Worm (Caenorhabditis elegans) whole organism, L4 larva: ENCODE results near the gene ZK632.12.

Experiments used
- D1046.2 ChIP-seq: fragments of 200-800 bp; sonication (Bioruptor generic); IDR thresholded peaks from 2 replicates; pipeline ENCODE4 v1.3.6; 2022; ENCODE audit warnings: missing genetic modification characterization, missing compliant biosample characterization
- F44E2.7 ChIP-seq: fragments of 200-800 bp; sonication (Bioruptor generic); IDR thresholded peaks from 2 replicates; pipeline ENCODE4 v2.1.2; 2022; ENCODE audit warnings: missing genetic modification characterization, missing compliant biosample characterization
- T26A8.4 ChIP-seq: fragments of 200-800 bp; sonication (Bioruptor generic); IDR thresholded peaks from 2 replicates; pipeline ENCODE4 v1.3.6; 2022; ENCODE audit warnings: missing genetic modification characterization, missing compliant biosample characterization
- ZK546.5 ChIP-seq, 2 experiments: sonication (generic microtip); optimal IDR thresholded peaks; 2 replicates each; lab custom pipeline; 2017; ENCODE audit warnings: missing biosample characterization in 2 of 2, missing genetic modification characterization in 2 of 2
- ama-1 ChIP-seq: fragments of 150-350 bp; optimal IDR thresholded peaks from 2 replicates; lab custom pipeline; 2014; ENCODE audit warnings: inconsistent platforms, mixed read lengths
- ceh-28 ChIP-seq: fragments of 150-350 bp; optimal IDR thresholded peaks from 2 replicates; lab custom pipeline; 2014; ENCODE audit warnings: missing biosample characterization, missing genetic modification reagents, missing genetic modification characterization
- ceh-32 ChIP-seq: sonication (generic microtip); optimal IDR thresholded peaks from 2 replicates; lab custom pipeline; 2016; ENCODE audit warnings: mild to moderate bottlenecking, missing genetic modification characterization, missing compliant biosample characterization; ENCODE audit not compliant: poor library complexity
- ces-1 ChIP-seq: fragments of 150-350 bp; sonication (generic microtip); optimal IDR thresholded peaks from 4 replicates; lab custom pipeline; 2014; ENCODE audit warnings: missing biosample characterization, missing genetic modification reagents, missing genetic modification characterization
- cey-2 ChIP-seq: sonication (generic microtip); optimal IDR thresholded peaks from 3 replicates; lab custom pipeline; 2017; ENCODE audit warnings: missing genetic modification characterization, mild to moderate bottlenecking, missing compliant biosample characterization, antibody characterized with exemption, borderline replicate concordance; ENCODE audit not compliant: insufficient read depth
- daf-12 ChIP-seq: fragments of 150-350 bp; optimal IDR thresholded peaks from 2 replicates; lab custom pipeline; 2014; ENCODE audit warnings: missing biosample characterization, missing genetic modification reagents, missing genetic modification characterization
- daf-8 ChIP-seq: fragments of 200-800 bp; sonication (Bioruptor generic); IDR thresholded peaks from 2 replicates; pipeline ENCODE4 v1.3.6; 2022; ENCODE audit warnings: missing genetic modification characterization, missing compliant biosample characterization
- dmd-6 ChIP-seq: fragments of 200-800 bp; sonication (Bioruptor generic); IDR thresholded peaks from 2 replicates; pipeline ENCODE4 v1.3.6; 2022; ENCODE audit warnings: missing genetic modification reagents, missing genetic modification characterization, missing compliant biosample characterization
- dmd-8 ChIP-seq: fragments of 200-800 bp; sonication (Bioruptor generic); IDR thresholded peaks from 2 replicates; pipeline ENCODE4 v1.3.6; 2022; ENCODE audit warnings: missing genetic modification characterization, missing compliant biosample characterization
- dmd-9 ChIP-seq: fragments of 200-800 bp; sonication (Bioruptor generic); IDR thresholded peaks from 2 replicates; pipeline ENCODE4 v1.3.6; 2022; ENCODE audit warnings: missing genetic modification reagents, missing genetic modification characterization, missing compliant biosample characterization
- dve-1 ChIP-seq: sonication (generic microtip); optimal IDR thresholded peaks from 2 replicates; lab custom pipeline; 2017; ENCODE audit warnings: antibody characterized with exemption, mild to moderate bottlenecking, missing genetic modification characterization, missing compliant biosample characterization; ENCODE audit not compliant: insufficient read depth
- fkh-10 ChIP-seq: fragments of 150-350 bp; optimal IDR thresholded peaks from 2 replicates; lab custom pipeline; 2014; ENCODE audit warnings: missing biosample characterization, missing genetic modification reagents, missing genetic modification characterization
- hlh-30 ChIP-seq: sonication (generic microtip); optimal IDR thresholded peaks from 2 replicates; lab custom pipeline; 2017; ENCODE audit warnings: antibody characterized with exemption, mild to moderate bottlenecking, missing genetic modification characterization, missing compliant biosample characterization; ENCODE audit not compliant: insufficient read depth
- hmg-1.1 ChIP-seq: fragments of 200-800 bp; sonication (Bioruptor generic); IDR thresholded peaks from 2 replicates; pipeline ENCODE4 v1.3.6; 2022; ENCODE audit warnings: missing genetic modification reagents, missing genetic modification characterization, missing compliant biosample characterization
- lin-1 ChIP-seq: fragments of 200-800 bp; sonication (Bioruptor generic); IDR thresholded peaks from 2 replicates; pipeline ENCODE4 v1.3.6; 2022; ENCODE audit warnings: missing genetic modification reagents, missing genetic modification characterization, missing compliant biosample characterization
- lin-15B ChIP-seq: fragments of 150-350 bp; sonication (generic microtip); optimal IDR thresholded peaks from 3 replicates; lab custom pipeline; 2014; ENCODE audit warnings: missing biosample characterization, missing genetic modification characterization
- lin-29 ChIP-seq: fragments of 200-800 bp; sonication (Bioruptor generic); IDR thresholded peaks from 2 replicates; pipeline ENCODE4 v1.3.6; 2022; ENCODE audit warnings: missing genetic modification reagents, missing genetic modification characterization, missing compliant biosample characterization
- lsy-2 ChIP-seq, 2 experiments: fragments of 150-350 bp in 1 of 2; sonication (generic microtip) in 1 of 2; optimal IDR thresholded peaks; 2 replicates each; lab custom pipeline; 2014 to 2017; ENCODE audit warnings: missing biosample characterization in 2 of 2, missing genetic modification characterization in 2 of 2
- mdt-29 ChIP-seq: fragments of 200-800 bp; sonication (Bioruptor generic); IDR thresholded peaks from 2 replicates; pipeline ENCODE4 v1.3.6; 2022; ENCODE audit warnings: missing genetic modification reagents, missing genetic modification characterization, missing compliant biosample characterization
- mep-1 ChIP-seq: fragments of 150-350 bp; sonication (generic microtip); optimal IDR thresholded peaks from 3 replicates; lab custom pipeline; 2014; ENCODE audit warnings: missing biosample characterization, missing genetic modification characterization
- mxl-2 ChIP-seq: fragments of 200-800 bp; sonication (Bioruptor generic); conservative IDR thresholded peaks from 2 replicates; pipeline ENCODE4 v1.3.6; 2022; ENCODE audit warnings: missing genetic modification reagents, missing genetic modification characterization, missing compliant biosample characterization
- mxl-3 ChIP-seq: fragments of 200-800 bp; sonication (Bioruptor generic); optimal IDR thresholded peaks from 2 replicates; lab custom pipeline; 2018; ENCODE audit warnings: mild to moderate bottlenecking, missing genetic modification characterization, missing compliant biosample characterization
- nhr-10 ChIP-seq: fragments of 150-350 bp; optimal IDR thresholded peaks from 2 replicates; lab custom pipeline; 2014; ENCODE audit warnings: missing biosample characterization, missing genetic modification characterization
- nhr-11 ChIP-seq: fragments of 150-350 bp; optimal IDR thresholded peaks from 2 replicates; lab custom pipeline; 2014; ENCODE audit warnings: missing biosample characterization, missing genetic modification characterization
- nhr-237 ChIP-seq: sonication (generic microtip); optimal IDR thresholded peaks from 2 replicates; lab custom pipeline; 2017; ENCODE audit warnings: missing biosample characterization, missing genetic modification characterization
- nhr-42 ChIP-seq: fragments of 200-800 bp; sonication (Bioruptor generic); IDR thresholded peaks from 2 replicates; pipeline ENCODE4 v1.3.6; 2022; ENCODE audit warnings: missing genetic modification characterization, missing compliant biosample characterization
- nhr-48 ChIP-seq: sonication (generic microtip); optimal IDR thresholded peaks from 2 replicates; lab custom pipeline; 2016; ENCODE audit warnings: mild to moderate bottlenecking, missing genetic modification characterization, missing compliant biosample characterization
- nhr-6 ChIP-seq: fragments of 150-350 bp; optimal IDR thresholded peaks from 2 replicates; lab custom pipeline; 2014; ENCODE audit warnings: missing biosample characterization, missing genetic modification characterization
- sdz-12 ChIP-seq: fragments of 200-800 bp; sonication (Bioruptor generic); optimal IDR thresholded peaks from 2 replicates; lab custom pipeline; 2018; ENCODE audit warnings: mild to moderate bottlenecking, missing genetic modification characterization, missing compliant biosample characterization
- set-16 ChIP-seq: fragments of 200-800 bp; sonication (Bioruptor generic); IDR thresholded peaks from 2 replicates; pipeline ENCODE4 v1.3.6; 2022; ENCODE audit warnings: missing genetic modification reagents, missing genetic modification characterization, missing compliant biosample characterization
- spr-3 ChIP-seq: fragments of 200-800 bp; sonication (Bioruptor generic); optimal IDR thresholded peaks from 2 replicates; lab custom pipeline; 2018; ENCODE audit warnings: mild to moderate bottlenecking, missing genetic modification characterization, missing compliant biosample characterization
- unc-130 ChIP-seq: sonication (generic microtip); optimal IDR thresholded peaks from 2 replicates; lab custom pipeline; 2016; ENCODE audit warnings: missing genetic modification reagents, missing genetic modification characterization, missing compliant biosample characterization
- unc-39 ChIP-seq: sonication (generic microtip); optimal IDR thresholded peaks from 2 replicates; lab custom pipeline; 2017; ENCODE audit warnings: missing biosample characterization, missing genetic modification characterization
- zfp-3 ChIP-seq: fragments of 200-800 bp; sonication (Bioruptor generic); conservative IDR thresholded peaks from 2 replicates; pipeline ENCODE4 v1.3.6; 2022; ENCODE audit warnings: missing genetic modification reagents, missing genetic modification characterization, missing compliant biosample characterization
- ztf-11 ChIP-seq: fragments of 150-350 bp; optimal IDR thresholded peaks from 2 replicates; lab custom pipeline; 2014; ENCODE audit warnings: missing biosample characterization, missing genetic modification characterization
- ztf-7 ChIP-seq: fragments of 150-350 bp; optimal IDR thresholded peaks from 2 replicates; lab custom pipeline; 2014; ENCODE audit warnings: missing biosample characterization, missing genetic modification characterization

The ZK632.12 gene

DNA sequence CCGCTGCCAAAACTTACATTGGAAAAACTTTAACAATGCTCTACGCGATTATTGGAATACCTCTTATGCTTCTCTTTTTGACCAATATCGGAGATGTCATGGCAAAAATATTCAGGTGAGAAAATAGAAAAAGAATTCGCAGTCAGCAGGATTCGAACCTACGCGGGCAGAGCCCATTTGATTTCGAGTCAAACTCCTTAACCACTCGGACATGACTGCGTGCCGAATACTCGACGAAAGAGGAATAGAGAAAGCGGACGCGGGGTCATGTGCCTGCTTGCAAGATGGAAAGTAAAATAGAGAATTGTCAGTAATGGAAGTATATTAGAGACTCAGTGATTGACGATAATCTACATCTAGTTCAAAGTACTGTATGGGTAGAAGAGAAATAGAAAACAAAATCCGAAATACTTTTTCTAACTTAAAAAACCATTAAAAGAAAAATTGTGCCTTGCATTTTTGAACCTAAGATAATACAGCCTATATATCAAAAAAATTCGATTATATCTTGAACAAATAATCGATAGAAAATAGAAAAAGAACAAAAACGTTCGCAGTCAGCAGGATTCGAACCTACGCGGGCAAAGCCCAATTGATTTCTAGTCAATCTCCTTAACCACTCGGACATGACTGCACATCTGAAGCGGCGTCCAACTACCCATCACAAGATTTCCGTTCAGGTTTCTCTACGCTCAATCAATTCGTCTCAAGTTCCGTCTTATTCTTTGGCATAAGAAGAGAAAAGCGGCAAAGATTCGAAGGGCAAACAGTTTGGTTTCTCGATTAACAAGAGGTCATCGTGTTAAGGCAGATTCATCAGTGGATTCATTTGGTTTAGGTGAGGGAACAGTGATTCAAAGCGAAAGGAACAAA, 31.1 kb downstream of the ZK632.12 start (continued):
- TF ChIP-seq unc-130 (GFP tag; lab: Kevin White, UChicago) = peak; percentile 36
- peak; percentile 67 for TF ChIP-seq lin-1 (GFP tag; lab: Robert Waterston, UW)
- TF ChIP-seq dve-1 (tag; lab: Kevin White, UChicago) = peak; percentile 17
- no peak for TF ChIP-seq ama-1 (lab: Kevin White, UChicago)
- peak; percentile 8 for TF ChIP-seq spr-3 (GFP tag; lab: Kevin White, UChicago)
- no peak for TF ChIP-seq daf-12
- TF ChIP-seq T26A8.4 (GFP tag; lab: Robert Waterston, UW) = peak; percentile 83
- TF ChIP-seq, all 104 proteins: peak for 63

DNA sequence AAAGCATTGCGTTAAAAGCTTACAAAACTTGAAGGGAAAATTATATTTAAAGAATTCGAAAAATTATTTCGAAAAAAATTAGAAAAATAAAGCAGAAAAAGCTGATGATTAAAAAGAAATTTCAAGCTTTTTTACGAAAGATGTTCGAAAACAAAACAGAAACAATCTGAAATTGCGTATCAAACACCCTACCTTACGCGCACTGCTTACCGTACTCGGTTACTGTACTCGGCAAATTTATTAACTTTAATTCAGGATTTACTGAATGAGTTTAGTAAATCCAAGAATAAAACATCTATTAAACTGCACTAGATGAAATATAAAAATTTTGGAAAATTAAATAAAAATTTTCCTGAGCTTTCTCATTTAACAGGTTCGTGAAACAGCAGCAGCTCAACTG, 31.9 kb downstream of the ZK632.12 start:
- TF ChIP-seq lsy-2 (tag; optimal IDR thresholded peaks at IDR 0.05; lab: Kevin White, UChicago) (peak in 1 of 2 experiments; percentile 56), nhr-48 (tag; lab: Kevin White, UChicago) (no peak)
- TF ChIP-seq, all 104 proteins: peak for 1

DNA sequence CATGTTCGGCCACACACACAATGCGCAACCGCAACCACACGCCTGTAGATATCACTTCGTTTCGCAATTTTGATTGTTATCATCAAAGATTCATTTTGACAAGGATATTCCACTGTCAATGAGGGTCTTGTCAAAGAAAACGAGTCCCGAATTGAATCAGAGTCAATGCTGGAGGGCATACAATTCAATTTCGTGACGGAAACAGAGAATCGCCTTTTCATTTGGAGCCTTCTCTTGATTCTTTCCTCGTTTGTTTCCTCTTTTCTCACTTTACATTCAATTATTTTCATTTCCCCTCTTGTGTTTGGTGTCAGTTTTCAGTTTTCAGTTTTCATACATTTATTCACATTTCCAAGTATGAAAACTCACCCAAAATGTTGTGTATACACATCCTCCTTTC, 36.8 kb downstream of the ZK632.12 start:
- TF ChIP-seq cey-2 (tag; lab: Kevin White, UChicago) (no peak), hlh-30 (tag; lab: Kevin White, UChicago) (peak; percentile 10), zfp-3 (GFP tag; lab: Robert Waterston, UW) (no peak), lin-29 (no peak), dmd-6 (GFP tag; lab: Robert Waterston, UW) (0 out of 2 replicates have a peak, but pooled peaks have one; percentile 16), dmd-8 (GFP tag; lab: Robert Waterston, UW) (no peak), D1046.2 (GFP tag; lab: Robert Waterston, UW) (no peak), ztf-7 (tag; lab: Kevin White, UChicago) (no peak), daf-8 (no peak), ZK546.5 (tag; optimal IDR thresholded peaks at IDR 0.05; lab: Kevin White, UChicago) (no peak), unc-39 (no peak), mxl-3 (GFP tag; lab: Kevin White, UChicago) (peak; percentile 12), sdz-12 (GFP tag; lab: Kevin White, UChicago) (no peak), set-16 (GFP tag; lab: Robert Waterston, UW) (no peak), hmg-1.1 (GFP tag; lab: Robert Waterston, UW) (no peak), nhr-42 (GFP tag; lab: Robert Waterston, UW) (no peak), nhr-11 (tag; lab: Kevin White, UChicago) (no peak), lin-15B (tag; lab: Kevin White, UChicago) (no peak), ceh-28 (tag; lab: Kevin White, UChicago) (no peak), fkh-10 (GFP tag; lab: Kevin White, UChicago) (peak; percentile 22), mxl-2 (GFP tag; lab: Robert Waterston, UW) (no peak), F44E2.7 (GFP tag; lab: Robert Waterston, UW) (no peak), daf-12 (no peak), ztf-11 (tag; lab: Kevin White, UChicago) (no peak), dve-1 (tag; lab: Kevin White, UChicago) (no peak), nhr-10 (tag; lab: Kevin White, UChicago) (no peak), mdt-29 (GFP tag; lab: Robert Waterston, UW) (no peak), ceh-32 (tag; lab: Kevin White, UChicago) (no peak), dmd-9 (GFP tag; lab: Robert Waterston, UW) (no peak), nhr-6 (no peak), lin-1 (GFP tag; lab: Robert Waterston, UW) (no peak), nhr-237 (tag; lab: Kevin White, UChicago) (no peak), mep-1 (tag; lab: Kevin White, UChicago) (no peak), ces-1 (GFP tag; lab: Kevin White, UChicago) (peak; percentile 51)
